Worm (Caenorhabditis elegans) whole organism, mixed stage, embryonic: ENCODE results near the gene C14F11.7.

Experiments
- M03D4.4 ChIP-seq: sonication (generic microtip); optimal IDR thresholded peaks from 2 replicates; lab custom pipeline; 2017; ENCODE audit warnings: mild to moderate bottlenecking, missing genetic modification characterization, missing compliant biosample characterization
- bed-3 ChIP-seq: fragments of 200-800 bp; sonication (Bioruptor generic); optimal IDR thresholded peaks from 3 replicates; lab custom pipeline; 2018; ENCODE audit warnings: mild to moderate bottlenecking, missing genetic modification characterization, moderate library complexity, missing compliant biosample characterization
- blmp-1 ChIP-seq: fragments of 150-350 bp; optimal IDR thresholded peaks from 2 replicates; lab custom pipeline; 2014; ENCODE audit warnings: missing biosample characterization, missing genetic modification characterization
- ceh-39 ChIP-seq: fragments of 150-350 bp; optimal IDR thresholded peaks from 2 replicates; lab custom pipeline; 2014; ENCODE audit warnings: missing biosample characterization, missing genetic modification characterization
- ceh-43 ChIP-seq: fragments of 200-800 bp; sonication (Bioruptor generic); optimal IDR thresholded peaks from 2 replicates; lab custom pipeline; 2018; ENCODE audit warnings: mild to moderate bottlenecking, missing genetic modification characterization, moderate library complexity, missing compliant biosample characterization
- ceh-83 ChIP-seq: fragments of 200-800 bp; sonication (Bioruptor generic); optimal IDR thresholded peaks from 2 replicates; lab custom pipeline; 2018; ENCODE audit warnings: mild to moderate bottlenecking, missing genetic modification characterization, missing compliant biosample characterization
- ces-1 ChIP-seq: fragments of 150-350 bp; optimal IDR thresholded peaks from 2 replicates; lab custom pipeline; 2014; ENCODE audit warnings: missing biosample characterization, missing genetic modification reagents, missing genetic modification characterization
- cnd-1 ChIP-seq: fragments of 200-800 bp; sonication (Bioruptor generic); optimal IDR thresholded peaks from 2 replicates; lab custom pipeline; 2018; ENCODE audit warnings: mild to moderate bottlenecking, missing genetic modification characterization, missing compliant biosample characterization
- drap-1 ChIP-seq: fragments of 200-800 bp; sonication (Bioruptor generic); optimal IDR thresholded peaks from 3 replicates; lab custom pipeline; 2018; ENCODE audit warnings: mild to moderate bottlenecking, missing genetic modification characterization, missing compliant biosample characterization
- flh-1 ChIP-seq: fragments of 200-800 bp; sonication (Bioruptor generic); optimal IDR thresholded peaks from 2 replicates; lab custom pipeline; 2018; ENCODE audit warnings: mild to moderate bottlenecking, missing genetic modification characterization, moderate library complexity, missing compliant biosample characterization
- ham-2 ChIP-seq: fragments of 200-800 bp; sonication (Bioruptor generic); optimal IDR thresholded peaks from 2 replicates; lab custom pipeline; 2018; ENCODE audit warnings: mild to moderate bottlenecking, missing genetic modification characterization, missing compliant biosample characterization
- hlh-1 ChIP-seq: fragments of 150-350 bp; optimal IDR thresholded peaks from 2 replicates; lab custom pipeline; 2014; ENCODE audit warnings: missing biosample characterization, missing genetic modification reagents, missing genetic modification characterization
- lin-13 ChIP-seq: fragments of 150-350 bp; optimal IDR thresholded peaks from 2 replicates; lab custom pipeline; 2014; ENCODE audit warnings: missing biosample characterization, missing genetic modification characterization
- lin-32 ChIP-seq: fragments of 200-800 bp; sonication (Bioruptor generic); optimal IDR thresholded peaks from 2 replicates; lab custom pipeline; 2018; ENCODE audit warnings: mild to moderate bottlenecking, missing genetic modification characterization, missing compliant biosample characterization
- lsy-2 ChIP-seq: fragments of 150-350 bp; optimal IDR thresholded peaks from 2 replicates; lab custom pipeline; 2014; ENCODE audit warnings: missing biosample characterization, missing genetic modification characterization
- mab-5 ChIP-seq: fragments of 150-350 bp; optimal IDR thresholded peaks from 2 replicates; lab custom pipeline; 2014; ENCODE audit warnings: missing biosample characterization, missing genetic modification characterization
- mep-1 ChIP-seq: fragments of 150-350 bp; optimal IDR thresholded peaks from 2 replicates; lab custom pipeline; 2017; ENCODE audit warnings: missing biosample characterization, missing genetic modification reagents, missing genetic modification characterization, inconsistent platforms
- mls-2 ChIP-seq: sonication (generic microtip); optimal IDR thresholded peaks from 2 replicates; lab custom pipeline; 2016; ENCODE audit warnings: mild to moderate bottlenecking, missing genetic modification characterization, moderate library complexity, missing compliant biosample characterization
- nhr-12 ChIP-seq: fragments of 150-350 bp; optimal IDR thresholded peaks from 2 replicates; lab custom pipeline; 2014; ENCODE audit warnings: missing biosample characterization, missing genetic modification characterization
- nhr-2 ChIP-seq: fragments of 150-350 bp; optimal IDR thresholded peaks from 2 replicates; lab custom pipeline; 2014; ENCODE audit warnings: missing biosample characterization, missing genetic modification characterization
- nhr-237 ChIP-seq: fragments of 150-350 bp; optimal IDR thresholded peaks from 2 replicates; lab custom pipeline; 2014; ENCODE audit warnings: missing biosample characterization, missing genetic modification characterization
- nhr-28 ChIP-seq: fragments of 150-350 bp; optimal IDR thresholded peaks from 2 replicates; lab custom pipeline; 2014; ENCODE audit warnings: missing biosample characterization, missing genetic modification characterization
- nhr-76 ChIP-seq: sonication (generic microtip); optimal IDR thresholded peaks from 2 replicates; lab custom pipeline; 2017; ENCODE audit warnings: missing biosample characterization, missing genetic modification characterization
- pha-4 ChIP-seq: fragments of 150-350 bp; optimal IDR thresholded peaks from 2 replicates; lab custom pipeline; 2018; ENCODE audit warnings: missing biosample characterization, missing genetic modification reagents, missing genetic modification characterization
- sem-2 ChIP-seq: fragments of 200-800 bp; sonication (Bioruptor generic); optimal IDR thresholded peaks from 2 replicates; lab custom pipeline; 2018; ENCODE audit warnings: mild to moderate bottlenecking, missing genetic modification characterization, missing compliant biosample characterization
- sptf-1 ChIP-seq: sonication (generic microtip); optimal IDR thresholded peaks from 2 replicates; lab custom pipeline; 2017; ENCODE audit warnings: mild to moderate bottlenecking, missing genetic modification characterization, moderate library complexity, missing compliant biosample characterization
- tbx-8 ChIP-seq: fragments of 200-800 bp; sonication (Bioruptor generic); optimal IDR thresholded peaks from 2 replicates; lab custom pipeline; 2018; ENCODE audit warnings: mild to moderate bottlenecking, missing genetic modification characterization, moderate library complexity, missing compliant biosample characterization
- unc-120 ChIP-seq: sonication (generic microtip); optimal IDR thresholded peaks from 2 replicates; lab custom pipeline; 2017; ENCODE audit warnings: missing genetic modification characterization, missing compliant biosample characterization; ENCODE audit not compliant: poor library complexity, severe bottlenecking
- unc-39 ChIP-seq: fragments of 150-350 bp; optimal IDR thresholded peaks from 2 replicates; lab custom pipeline; 2014; ENCODE audit warnings: missing biosample characterization, missing genetic modification characterization
- unc-62 ChIP-seq: fragments of 150-350 bp; optimal IDR thresholded peaks from 2 replicates; lab custom pipeline; 2014; ENCODE audit warnings: missing biosample characterization, missing genetic modification reagents, missing genetic modification characterization
- zip-8 ChIP-seq: fragments of 150-350 bp; optimal IDR thresholded peaks from 2 replicates; lab custom pipeline; 2014; ENCODE audit warnings: missing biosample characterization, missing genetic modification characterization

The C14F11.7 gene

ce11 chrX:6208463-6208862, at the start of gene C14F11.7:
C14F11.7 (minus strand) TSS chrX:6208563.
- TF ChIP-seq mab-5 (tag; lab: Kevin White, UChicago) = no peak
- no peak for TF ChIP-seq hlh-1 (tag; lab: Kevin White, UChicago)
- TF ChIP-seq lsy-2 (tag; lab: Kevin White, UChicago) = no peak
- TF ChIP-seq nhr-12 (tag; lab: Kevin White, UChicago) = no peak
- TF ChIP-seq drap-1 (GFP tag; lab: Kevin White, UChicago) = no peak
- no peak for TF ChIP-seq mls-2

- TF ChIP-seq ceh-43 (GFP tag; lab: Kevin White, UChicago) (no peak), unc-120 (tag; lab: Kevin White, UChicago) (no peak), ces-1 (GFP tag; lab: Kevin White, UChicago) (no peak), drap-1 (GFP tag; lab: Kevin White, UChicago) (no peak)
- TF ChIP-seq, all 35 proteins: peak for 0
Measured at ce11 chrX:6256969-6257368, 48.6 kb upstream of the C14F11.7 start.

- TF ChIP-seq cnd-1 = no peak
- no peak for TF ChIP-seq lin-13 (tag; lab: Kevin White, UChicago)
- TF ChIP-seq bed-3 (GFP tag; lab: Kevin White, UChicago) = no peak
- TF ChIP-seq nhr-2 (tag; lab: Kevin White, UChicago) = no peak
- no peak for TF ChIP-seq ceh-83
- TF ChIP-seq sem-2 (GFP tag; lab: Kevin White, UChicago) = no peak
- no peak for TF ChIP-seq nhr-76 (tag; lab: Kevin White, UChicago)
- TF ChIP-seq mls-2 = no peak
- no peak for TF ChIP-seq hlh-1 (tag; lab: Kevin White, UChicago)
- no peak for TF ChIP-seq ceh-43 (GFP tag; lab: Kevin White, UChicago)
- no peak for TF ChIP-seq nhr-237 (tag; lab: Kevin White, UChicago)
- no peak for TF ChIP-seq mab-5 (tag; lab: Kevin White, UChicago)
- TF ChIP-seq ham-2 (GFP tag; lab: Kevin White, UChicago) = no peak
- no peak for TF ChIP-seq ces-1 (GFP tag; lab: Kevin White, UChicago)
- TF ChIP-seq nhr-28 (tag; lab: Kevin White, UChicago) = no peak
- no peak for TF ChIP-seq nhr-12 (tag; lab: Kevin White, UChicago)
- TF ChIP-seq sptf-1 = no peak
- TF ChIP-seq lin-32 (GFP tag; lab: Kevin White, UChicago) = no peak
- TF ChIP-seq, all 35 proteins: peak for 0
Measured at ce11 chrX:6256430-6256829, 48.1 kb upstream of the C14F11.7 start.

- TF ChIP-seq cnd-1 = peak; percentile 81
- TF ChIP-seq mls-2 = no peak
- TF ChIP-seq lin-32 (GFP tag; lab: Kevin White, UChicago) = no peak
- no peak for TF ChIP-seq pha-4 (tag; lab: Kevin White, UChicago)
- TF ChIP-seq nhr-76 (tag; lab: Kevin White, UChicago) = no peak
- TF ChIP-seq ces-1 (GFP tag; lab: Kevin White, UChicago) = no peak
- TF ChIP-seq sptf-1 = no peak
- no peak for TF ChIP-seq ham-2 (GFP tag; lab: Kevin White, UChicago)
- peak; percentile 36 for TF ChIP-seq ceh-39 (tag; lab: Kevin White, UChicago)
- no peak for TF ChIP-seq zip-8 (tag; lab: Kevin White, UChicago)
- no peak for TF ChIP-seq flh-1
- TF ChIP-seq hlh-1 (tag; lab: Kevin White, UChicago) = peak; percentile 90
- TF ChIP-seq lsy-2 (tag; lab: Kevin White, UChicago) = no peak
- no peak for TF ChIP-seq ceh-83
- no peak for TF ChIP-seq sem-2 (GFP tag; lab: Kevin White, UChicago)
- TF ChIP-seq bed-3 (GFP tag; lab: Kevin White, UChicago) = no peak
- TF ChIP-seq unc-62 (GFP tag; lab: Kevin White, UChicago) = peak; percentile 47
- no peak for TF ChIP-seq M03D4.4 (tag; lab: Kevin White, UChicago)
- TF ChIP-seq tbx-8 (GFP tag; lab: Kevin White, UChicago) = no peak
- peak; percentile 30 for TF ChIP-seq unc-120 (tag; lab: Kevin White, UChicago)
- no peak for TF ChIP-seq unc-39 (tag; lab: Kevin White, UChicago)
- TF ChIP-seq ceh-43 (GFP tag; lab: Kevin White, UChicago) = no peak
- TF ChIP-seq mab-5 (tag; lab: Kevin White, UChicago) = no peak
- TF ChIP-seq nhr-2 (tag; lab: Kevin White, UChicago) = peak; percentile 84
- TF ChIP-seq mep-1 (tag; lab: Kevin White, UChicago) = peak; percentile 29
- no peak for TF ChIP-seq nhr-237 (tag; lab: Kevin White, UChicago)
- TF ChIP-seq, all 35 proteins: peak for 7
Measured at ce11 chrX:6255561-6255960, 47.2 kb upstream of the C14F11.7 start.

- TF ChIP-seq blmp-1 (tag; lab: Kevin White, UChicago) (peak; percentile 17), pha-4 (tag; lab: Kevin White, UChicago) (no peak)
Measured at ce11 chrX:6254671-6255031, 46.3 kb upstream of the C14F11.7 start.
